Worm (Caenorhabditis elegans): Measurements from ENCODE around the gene ccf-1.

ccf-1 gene

ce11 chrIII:11895504-11895903 is 24.5 kb downstream of the ccf-1 start:
- TF ChIP-seq Y5F2A.4 (GFP tag; optimal IDR thresholded peaks at IDR 0.05) (no peak), lin-1 (GFP tag; IDR thresholded peaks at IDR 0.05) (no peak), ceh-28 (tag; optimal IDR thresholded peaks at IDR 0.05) (peak; percentile 3), ceh-44 (GFP tag; IDR thresholded peaks at IDR 0.05) (no peak), dmd-8 (GFP tag; IDR thresholded peaks at IDR 0.05) (no peak), snpc-4 (tag; optimal IDR thresholded peaks at IDR 0.05) (no peak), mxl-3 (GFP tag; optimal IDR thresholded peaks at IDR 0.05) (no peak)

DNA sequence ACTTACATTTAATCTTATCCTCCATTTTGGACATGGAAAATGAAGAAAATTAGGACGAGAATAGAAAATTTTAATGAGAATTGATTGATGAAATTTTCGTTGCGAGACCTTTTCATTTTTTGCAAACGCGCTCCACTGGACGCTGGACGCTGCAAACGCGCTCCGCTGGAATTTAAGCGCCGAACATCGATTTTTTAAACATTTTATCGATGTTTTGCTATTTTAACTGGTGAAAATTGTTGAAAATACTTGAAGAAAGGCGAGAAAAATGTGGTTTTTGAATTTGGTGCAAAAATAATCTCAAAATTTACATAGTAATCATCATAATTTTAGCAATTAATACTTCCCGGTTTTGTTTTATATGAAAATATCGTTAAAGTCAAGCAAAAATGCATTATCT is 27.1 kb downstream of the ccf-1 start, which contains the start of gene Y56A3A.41:
TSS of gene Y56A3A.41 (minus strand) at position 101 of the 400 bp plus-strand sequence.
- TF ChIP-seq daf-16 (GFP tag; optimal IDR thresholded peaks at IDR 0.05) (no peak), daf-16 (tag; optimal IDR thresholded peaks at IDR 0.05) (no peak), nhr-6 (tag; optimal IDR thresholded peaks at IDR 0.05) (no peak), snpc-1.2 (GFP tag; IDR thresholded peaks at IDR 0.05) (no peak)

- TF ChIP-seq hmg-1.1 (GFP tag; IDR thresholded peaks at IDR 0.05) (no peak), daf-19 (GFP tag; conservative IDR thresholded peaks at IDR 0.05) (no peak), zip-2 (tag; optimal IDR thresholded peaks at IDR 0.05) (no peak), ama-1 (optimal IDR thresholded peaks at IDR 0.05) (no peak), daf-16 (GFP tag; optimal IDR thresholded peaks at IDR 0.05) (no peak), daf-16 (tag; optimal IDR thresholded peaks at IDR 0.05) (no peak), zag-1 (tag; optimal IDR thresholded peaks at IDR 0.05) (no peak), pqm-1 (tag; optimal IDR thresholded peaks at IDR 0.05) (no peak), mdt-29 (GFP tag; IDR thresholded peaks at IDR 0.05) (no peak), ceh-44 (GFP tag; IDR thresholded peaks at IDR 0.05) (no peak), ceh-32 (tag; optimal IDR thresholded peaks at IDR 0.05; ENCODE audit: poor library complexity) (no peak), lin-29 (GFP tag; IDR thresholded peaks at IDR 0.05) (no peak), mep-1 (tag; optimal IDR thresholded peaks at IDR 0.05) (no peak), dpl-1 (GFP tag; optimal IDR thresholded peaks at IDR 0.05) (no peak)
Observed at ce11 chrIII:11891335-11891734, 28.7 kb downstream of the ccf-1 start, which contains the start of gene faah-5. TSS of gene faah-5 (minus strand) at chrIII:11891435.

- TF ChIP-seq set-16 (GFP tag; IDR thresholded peaks at IDR 0.05) = peak; percentile 81
Observed at ce11 chrIII:11883694-11884093, 36.3 kb downstream of the ccf-1 start, which contains the start of gene fbxb-22. TSS of gene fbxb-22 (minus strand) at chrIII:11883754.

DNA sequence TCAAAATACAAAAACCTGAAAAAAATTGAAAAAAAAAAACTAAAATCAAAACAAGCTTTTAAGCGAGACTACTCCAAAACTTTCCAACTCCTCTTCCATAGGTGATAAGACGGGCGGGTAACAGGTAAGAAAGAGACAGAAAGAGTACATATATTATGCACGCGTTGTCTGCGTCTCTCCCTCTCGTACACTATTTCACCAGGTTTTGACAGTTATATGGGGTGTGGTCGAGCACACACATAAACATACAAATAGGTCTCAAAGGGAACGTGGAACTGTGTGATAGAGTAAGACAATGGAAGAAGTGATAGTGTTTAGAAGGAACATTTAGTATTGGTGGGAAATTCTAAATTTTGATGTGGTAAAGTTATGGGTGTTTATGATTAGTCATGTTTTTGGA is 38.5 kb downstream of the ccf-1 start:
- 0 out of 2 replicates have a peak, but pooled peaks have one; percentile 9 for TF ChIP-seq nhr-41 (GFP tag; IDR thresholded peaks at IDR 0.05)
- TF ChIP-seq ztf-11 (tag; optimal IDR thresholded peaks at IDR 0.05) = no peak
- TF ChIP-seq nhr-111 (GFP tag; optimal IDR thresholded peaks at IDR 0.05) = no peak
- peak; percentile 82 for TF ChIP-seq php-3 (GFP tag; IDR thresholded peaks at IDR 0.05)
- TF ChIP-seq saeg-2 (GFP tag; IDR thresholded peaks at IDR 0.05) = no peak
- TF ChIP-seq hlh-11 (tag; optimal IDR thresholded peaks at IDR 0.05) = peak; percentile 76
- TF ChIP-seq nhr-28 (tag; optimal IDR thresholded peaks at IDR 0.05) = peak; percentile 83
- TF ChIP-seq ceh-44 (GFP tag; IDR thresholded peaks at IDR 0.05) = no peak
- TF ChIP-seq mxl-2 (GFP tag; conservative IDR thresholded peaks at IDR 0.05) = no peak
- TF ChIP-seq lsy-2 (tag; optimal IDR thresholded peaks at IDR 0.05) = no peak
- TF ChIP-seq nhr-25 (tag; optimal IDR thresholded peaks at IDR 0.05; ENCODE audit: borderline replicate concordance, insufficient read depth) = no peak
- no peak for TF ChIP-seq Y5F2A.4 (GFP tag; optimal IDR thresholded peaks at IDR 0.05)
- peak in 1 of 2 experiments; percentile 5 for TF ChIP-seq hif-1 (tag; optimal IDR thresholded peaks at IDR 0.05)
- no peak for TF ChIP-seq ceh-28 (tag; optimal IDR thresholded peaks at IDR 0.05)
- TF ChIP-seq dve-1 (tag; optimal IDR thresholded peaks at IDR 0.05; ENCODE audit: insufficient read depth) = peak; percentile 85
- TF ChIP-seq pqm-1 (tag; optimal IDR thresholded peaks at IDR 0.05) = peak; percentile 90
- no peak for TF ChIP-seq nhr-76 (tag; optimal IDR thresholded peaks at IDR 0.05)
- peak in 1 of 2 experiments; percentile 41 for TF ChIP-seq unc-62 (GFP tag; optimal IDR thresholded peaks at IDR 0.05 in 1 of 2)
- no peak for TF ChIP-seq unc-62 (tag; optimal IDR thresholded peaks at IDR 0.05)
- TF ChIP-seq tra-1 (GFP tag; IDR thresholded peaks at IDR 0.05) = no peak
- no peak for TF ChIP-seq skn-1 (tag; optimal IDR thresholded peaks at IDR 0.05)
- TF ChIP-seq daf-16 (GFP tag; optimal IDR thresholded peaks at IDR 0.05) = no peak
- TF ChIP-seq daf-16 (tag; optimal IDR thresholded peaks at IDR 0.05) = peak; percentile 94
- peak; percentile 63 for TF ChIP-seq dmd-6 (GFP tag; IDR thresholded peaks at IDR 0.05)
- no peak for TF ChIP-seq F37D6.2 (tag; optimal IDR thresholded peaks at IDR 0.05)
- TF ChIP-seq cey-2 (tag; optimal IDR thresholded peaks at IDR 0.05; ENCODE audit: borderline replicate concordance, insufficient read depth) = no peak

Measured in whole organism, L4 larva.